Fruit fly (Drosophila melanogaster): ENCODE measurements around the gene zen.

- TF ChIP-seq psq (optimal IDR thresholded peaks at IDR 0.05): no peak
- TF ChIP-seq h (optimal IDR thresholded peaks at IDR 0.05): no peak
- no peak for TF ChIP-seq Myc (optimal IDR thresholded peaks at IDR 0.05)
- no peak for TF ChIP-seq ttk (optimal IDR thresholded peaks at IDR 0.05)
- TF ChIP-seq Sin3A (optimal IDR thresholded peaks at IDR 0.05): no peak
Observed at dm6 chr3R:6766928-6767327, 12.9 kb upstream of the zen start.
